Worm (Caenorhabditis elegans) whole organism, young adult: Measurements from ENCODE around the gene ttll-15.
"Not testable (repeated sequence)": the region's sequence is repeated elsewhere in the genome, so short reads cannot be mapped to it uniquely, and the experiment has no call there.

Experiments used
- B0035.1 ChIP-seq: sonication (generic microtip); optimal IDR thresholded peaks from 2 replicates; lab custom pipeline; 2016; ENCODE audit warnings: missing genetic modification characterization, mild to moderate bottlenecking, missing compliant biosample characterization, missing genotype, missing genetic modification reagents
- B0336.3 ChIP-seq: fragments of 200-800 bp; sonication (Bioruptor generic); IDR thresholded peaks from 2 replicates; pipeline ENCODE4 v1.3.6; 2022; ENCODE audit warnings: missing genetic modification characterization, missing compliant biosample characterization
- C06A6.2 ChIP-seq: fragments of 200-800 bp; sonication (Bioruptor generic); conservative IDR thresholded peaks from 2 replicates; pipeline ENCODE4 v1.3.6; 2022; ENCODE audit warnings: missing genetic modification characterization, missing compliant biosample characterization
- C17E4.6 ChIP-seq: fragments of 200-800 bp; sonication (Bioruptor generic); IDR thresholded peaks from 2 replicates; pipeline ENCODE4 v1.3.6; 2022; ENCODE audit warnings: missing genetic modification reagents, missing genetic modification characterization, missing compliant biosample characterization
- F22D6.2 ChIP-seq: sonication (generic microtip); optimal IDR thresholded peaks from 2 replicates; lab custom pipeline; 2016; ENCODE audit warnings: mild to moderate bottlenecking, missing genetic modification characterization, missing compliant biosample characterization
- F33H1.4 ChIP-seq: fragments of 200-800 bp; sonication (Bioruptor generic); IDR thresholded peaks from 2 replicates; pipeline ENCODE4 v1.3.6; 2022; ENCODE audit warnings: missing genetic modification reagents, missing genetic modification characterization, missing compliant biosample characterization
- F37B4.10 ChIP-seq: fragments of 200-800 bp; sonication (Bioruptor generic); IDR thresholded peaks from 2 replicates; pipeline ENCODE4 v1.3.6; 2022; ENCODE audit warnings: missing genetic modification characterization, missing compliant biosample characterization
- F39B2.1 ChIP-seq: fragments of 200-800 bp; sonication (Bioruptor generic); IDR thresholded peaks from 2 replicates; pipeline ENCODE4 v1.3.6; 2022; ENCODE audit warnings: missing genetic modification reagents, missing genetic modification characterization, missing compliant biosample characterization
- F52B5.7 ChIP-seq: sonication (generic microtip); optimal IDR thresholded peaks from 2 replicates; lab custom pipeline; 2016; ENCODE audit warnings: mild to moderate bottlenecking, missing genetic modification characterization, missing compliant biosample characterization
- K11D2.4 ChIP-seq: fragments of 200-800 bp; sonication (Bioruptor generic); IDR thresholded peaks from 2 replicates; pipeline ENCODE4 v1.3.6; 2022; ENCODE audit warnings: missing genetic modification reagents, missing genetic modification characterization, missing compliant biosample characterization
- K12H6.12 ChIP-seq: fragments of 200-800 bp; sonication (Bioruptor generic); optimal IDR thresholded peaks from 2 replicates; lab custom pipeline; 2018; ENCODE audit warnings: mild to moderate bottlenecking, missing genetic modification characterization, missing compliant biosample characterization
- Y53G8AR.9 ChIP-seq: fragments of 200-800 bp; sonication (Bioruptor generic); conservative IDR thresholded peaks from 2 replicates; pipeline ENCODE4 v1.3.6; 2022; ENCODE audit warnings: missing genetic modification reagents, missing genetic modification characterization, missing compliant biosample characterization
- Y56A3A.18 ChIP-seq: fragments of 200-800 bp; sonication (Bioruptor generic); IDR thresholded peaks from 2 replicates; pipeline ENCODE4 v1.3.6; 2022; ENCODE audit warnings: missing genetic modification reagents, missing genetic modification characterization, missing compliant biosample characterization
- Y67H2A.10 ChIP-seq: fragments of 200-800 bp; sonication (Bioruptor generic); conservative IDR thresholded peaks from 2 replicates; pipeline ENCODE4 v1.3.6; 2022; ENCODE audit warnings: missing genetic modification reagents, missing genetic modification characterization, missing compliant biosample characterization
- Y79H2A.3 ChIP-seq: fragments of 200-800 bp; sonication (Bioruptor generic); conservative IDR thresholded peaks from 2 replicates; pipeline ENCODE4 v1.3.6; 2022; ENCODE audit warnings: missing genetic modification reagents, missing genetic modification characterization, missing compliant biosample characterization
- Y95B8A.8 ChIP-seq: fragments of 200-800 bp; sonication (Bioruptor generic); IDR thresholded peaks from 2 replicates; pipeline ENCODE4 v1.3.6; 2022; ENCODE audit warnings: missing genetic modification reagents, missing genetic modification characterization, missing compliant biosample characterization
- ZK185.1 ChIP-seq: sonication (generic microtip); optimal IDR thresholded peaks from 2 replicates; lab custom pipeline; 2016; ENCODE audit warnings: mild to moderate bottlenecking, missing genetic modification characterization, missing compliant biosample characterization; ENCODE audit not compliant: poor library complexity, severe bottlenecking
- aptf-2 ChIP-seq: fragments of 200-800 bp; sonication (Bioruptor generic); conservative IDR thresholded peaks from 2 replicates; pipeline ENCODE4 v1.3.6; 2022; ENCODE audit warnings: missing genetic modification reagents, missing genetic modification characterization, missing compliant biosample characterization
- aptf-3 ChIP-seq: fragments of 200-800 bp; sonication (Bioruptor generic); IDR thresholded peaks from 2 replicates; pipeline ENCODE4 v1.3.6; 2022; ENCODE audit warnings: missing genetic modification characterization, missing compliant biosample characterization
- atf-7 ChIP-seq: sonication (generic microtip); optimal IDR thresholded peaks from 2 replicates; lab custom pipeline; 2017; ENCODE audit warnings: mild to moderate bottlenecking, missing genetic modification characterization, missing compliant biosample characterization
- attf-6 ChIP-seq: fragments of 200-800 bp; sonication (Bioruptor generic); IDR thresholded peaks from 2 replicates; pipeline ENCODE4 v1.3.6; 2022; ENCODE audit warnings: missing genetic modification reagents, missing genetic modification characterization, missing compliant biosample characterization
- bed-1 ChIP-seq: fragments of 200-800 bp; sonication (Bioruptor generic); IDR thresholded peaks from 2 replicates; pipeline ENCODE4 v1.3.6; 2022; ENCODE audit warnings: missing genetic modification reagents, missing genetic modification characterization, missing compliant biosample characterization
- cebp-2 ChIP-seq: fragments of 200-800 bp; sonication (Bioruptor generic); IDR thresholded peaks from 2 replicates; pipeline ENCODE4 v1.3.6; 2022; ENCODE audit warnings: missing genetic modification characterization, missing compliant biosample characterization
- ceh-100 ChIP-seq: fragments of 200-800 bp; sonication (Bioruptor generic); IDR thresholded peaks from 2 replicates; pipeline ENCODE4 v1.3.6; 2022; ENCODE audit warnings: missing genetic modification reagents, missing genetic modification characterization, missing compliant biosample characterization
- ceh-27 ChIP-seq: fragments of 200-800 bp; sonication (Bioruptor generic); optimal IDR thresholded peaks from 2 replicates; lab custom pipeline; 2018; ENCODE audit warnings: mild to moderate bottlenecking, missing genetic modification characterization, moderate library complexity, missing compliant biosample characterization
- ceh-40 ChIP-seq: fragments of 200-800 bp; sonication (Bioruptor generic); IDR thresholded peaks from 2 replicates; pipeline ENCODE4 v1.3.6; 2022; ENCODE audit warnings: missing genetic modification characterization, missing compliant biosample characterization
- chd-7 ChIP-seq: sonication (generic microtip); optimal IDR thresholded peaks from 2 replicates; lab custom pipeline; 2016; ENCODE audit warnings: mild to moderate bottlenecking, missing genetic modification characterization, moderate library complexity, missing compliant biosample characterization
- ekl-4 ChIP-seq: fragments of 200-800 bp; sonication (Bioruptor generic); IDR thresholded peaks from 2 replicates; pipeline ENCODE4 v1.3.6; 2022; ENCODE audit warnings: missing genetic modification reagents, missing genetic modification characterization, missing compliant biosample characterization
- hmg-1.2 ChIP-seq: fragments of 200-800 bp; sonication (Bioruptor generic); IDR thresholded peaks from 2 replicates; pipeline ENCODE4 v1.3.6; 2022; ENCODE audit warnings: missing genetic modification reagents, missing genetic modification characterization, missing compliant biosample characterization
- hmg-20 ChIP-seq: fragments of 200-800 bp; sonication (Bioruptor generic); IDR thresholded peaks from 2 replicates; pipeline ENCODE4 v1.3.6; 2022; ENCODE audit warnings: missing genetic modification reagents, missing genetic modification characterization, missing compliant biosample characterization
- let-526 ChIP-seq: fragments of 200-800 bp; sonication (Bioruptor generic); IDR thresholded peaks from 2 replicates; pipeline ENCODE4 v1.3.6; 2022; ENCODE audit warnings: missing genetic modification reagents, missing genetic modification characterization, missing compliant biosample characterization
- lin-26 ChIP-seq: fragments of 200-800 bp; sonication (Bioruptor generic); IDR thresholded peaks from 2 replicates; pipeline ENCODE4 v1.3.6; 2022; ENCODE audit warnings: missing genetic modification reagents, missing genetic modification characterization, missing compliant biosample characterization
- lin-40 ChIP-seq: sonication (generic microtip); optimal IDR thresholded peaks from 2 replicates; lab custom pipeline; 2016; ENCODE audit warnings: missing genetic modification characterization, mild to moderate bottlenecking, missing compliant biosample characterization, missing genotype, missing genetic modification reagents
- lin-54 ChIP-seq: fragments of 200-800 bp; sonication (Bioruptor generic); optimal IDR thresholded peaks from 2 replicates; lab custom pipeline; 2018; ENCODE audit warnings: mild to moderate bottlenecking, missing genetic modification characterization, missing compliant biosample characterization
- lsl-1 ChIP-seq: fragments of 200-800 bp; sonication (Bioruptor generic); optimal IDR thresholded peaks from 2 replicates; lab custom pipeline; 2018; ENCODE audit warnings: mild to moderate bottlenecking, missing genetic modification characterization, moderate library complexity, missing compliant biosample characterization
- madf-10 ChIP-seq: sonication (generic microtip); optimal IDR thresholded peaks from 2 replicates; lab custom pipeline; 2016; ENCODE audit warnings: mild to moderate bottlenecking, missing genetic modification characterization, missing compliant biosample characterization
- madf-3 ChIP-seq: fragments of 200-800 bp; sonication (Bioruptor generic); IDR thresholded peaks from 2 replicates; pipeline ENCODE4 v1.3.6; 2022; ENCODE audit warnings: missing genetic modification reagents, missing genetic modification characterization, missing compliant biosample characterization
- nhr-80 ChIP-seq: sonication (generic microtip); optimal IDR thresholded peaks from 2 replicates; lab custom pipeline; 2016; ENCODE audit warnings: missing genetic modification characterization, missing compliant biosample characterization
- rcor-1 ChIP-seq: fragments of 200-800 bp; sonication (Bioruptor generic); IDR thresholded peaks from 2 replicates; pipeline ENCODE4 v1.3.6; 2022; ENCODE audit warnings: missing genetic modification reagents, missing genetic modification characterization, missing compliant biosample characterization
- repo-1 ChIP-seq: sonication (generic microtip); optimal IDR thresholded peaks from 2 replicates; lab custom pipeline; 2017; ENCODE audit warnings: mild to moderate bottlenecking, missing genetic modification characterization, missing compliant biosample characterization
- snpc-4 ChIP-seq, 5 experiments: fragments of 150-350 bp in 1 of 5; sonication (generic microtip) in 4 of 5; optimal IDR thresholded peaks; 2 replicates each; lab custom pipeline; 2014 to 2018; ENCODE audit warnings: missing genetic modification characterization in 5 of 5, missing biosample characterization in 3 of 5, antibody characterized with exemption in 2 of 5, mild to moderate bottlenecking in 2 of 5, missing compliant biosample characterization in 2 of 5, missing genotype in 2 of 5, moderate library complexity in 2 of 5, missing genetic modification reagents in 1 of 5
- somi-1 ChIP-seq: fragments of 200-800 bp; sonication (Bioruptor generic); optimal IDR thresholded peaks from 2 replicates; lab custom pipeline; 2018; ENCODE audit warnings: mild to moderate bottlenecking, missing genetic modification characterization, missing compliant biosample characterization
- tbp1 ChIP-seq: fragments of 200-800 bp; sonication (Bioruptor generic); optimal IDR thresholded peaks from 2 replicates; lab custom pipeline; 2018; ENCODE audit warnings: mild to moderate bottlenecking, missing genetic modification characterization, missing compliant biosample characterization
- tlf-1 ChIP-seq: fragments of 200-800 bp; sonication (Bioruptor generic); optimal IDR thresholded peaks from 2 replicates; lab custom pipeline; 2018; ENCODE audit warnings: mild to moderate bottlenecking, missing genetic modification characterization, missing compliant biosample characterization
- unc-130 ChIP-seq: sonication (generic microtip); optimal IDR thresholded peaks from 2 replicates; lab custom pipeline; 2016; ENCODE audit warnings: missing genetic modification reagents, missing genetic modification characterization, missing compliant biosample characterization
- ztf-25 ChIP-seq: fragments of 200-800 bp; sonication (Bioruptor generic); IDR thresholded peaks from 2 replicates; pipeline ENCODE4 v1.3.6; 2022; ENCODE audit warnings: missing genetic modification reagents, missing genetic modification characterization, missing compliant biosample characterization
- ztf-28 ChIP-seq: fragments of 200-800 bp; sonication (Bioruptor generic); IDR thresholded peaks from 2 replicates; pipeline ENCODE4 v1.3.6; 2022; ENCODE audit warnings: missing genetic modification reagents, missing genetic modification characterization, missing compliant biosample characterization
- ztf-6 ChIP-seq: fragments of 200-800 bp; sonication (Bioruptor generic); IDR thresholded peaks from 2 replicates; pipeline ENCODE4 v1.3.6; 2022; ENCODE audit warnings: missing genetic modification reagents, missing genetic modification characterization, missing compliant biosample characterization

Gene ttll-15

DNA sequence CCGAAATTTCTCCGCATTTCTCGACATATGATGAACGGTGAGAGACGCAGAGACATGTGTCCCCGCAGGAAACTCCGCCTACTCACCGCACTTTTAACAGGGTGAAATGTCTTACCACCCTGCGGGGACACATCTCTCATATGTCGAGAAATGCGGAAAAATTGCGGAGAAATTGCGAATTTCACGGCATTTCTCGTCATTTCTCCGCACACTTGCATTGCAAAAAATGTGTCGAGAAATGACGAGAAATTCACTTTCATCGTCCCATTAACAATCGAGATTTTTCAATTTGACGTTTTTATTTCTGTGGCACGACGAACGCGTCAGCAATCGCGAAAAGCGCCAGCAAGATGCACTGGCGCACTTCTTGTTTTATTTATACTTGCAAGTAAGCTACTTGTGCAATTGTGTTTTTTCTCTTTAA is 16.4 kb upstream of the ttll-15 start, which contains the start of gene K07C5.13 (continued):
- TF ChIP-seq lin-40 (peak; percentile 93), ekl-4 (peak; percentile 95), madf-3 (peak; percentile 93), tbp1 (peak; percentile 73), F52B5.7 (tag; lab: Kevin White, UChicago) (peak; percentile 54), lin-54 (GFP tag; lab: Kevin White, UChicago) (peak; percentile 64), hmg-1.2 (GFP tag; lab: Robert Waterston, UW) (peak; percentile 83), somi-1 (peak; percentile 67), chd-7 (tag; lab: Kevin White, UChicago) (peak; percentile 75), nhr-80 (peak; percentile 55), ceh-100 (GFP tag; lab: Robert Waterston, UW) (peak; percentile 67), ceh-40 (GFP tag; lab: Robert Waterston, UW) (0 out of 2 replicates have a peak, but pooled peaks have one; percentile 56), aptf-2 (GFP tag; lab: Robert Waterston, UW) (peak; percentile 91), ZK185.1 (tag; lab: Kevin White, UChicago) (peak; percentile 43), bed-1 (GFP tag; lab: Robert Waterston, UW) (0 out of 2 replicates have a peak, but pooled peaks have one; percentile 51), lsl-1 (GFP tag; lab: Kevin White, UChicago) (peak; percentile 51), ztf-6 (GFP tag; lab: Robert Waterston, UW) (peak; percentile 68; the same call in 1 of the 2 replicates), K12H6.12 (peak; percentile 23), Y79H2A.3 (GFP tag; lab: Robert Waterston, UW) (peak; percentile 86), cebp-2 (GFP tag; lab: Robert Waterston, UW) (peak; percentile 72; the same call in 1 of the 2 replicates), B0035.1 (peak; percentile 67), F22D6.2 (tag; lab: Kevin White, UChicago) (peak; percentile 48), F39B2.1 (GFP tag; lab: Robert Waterston, UW) (peak; percentile 100), ztf-25 (GFP tag; lab: Robert Waterston, UW) (0 out of 2 replicates have a peak, but pooled peaks have one; percentile 68), K11D2.4 (peak; percentile 96), C06A6.2 (GFP tag; lab: Robert Waterston, UW) (peak; percentile 93), madf-10 (tag; lab: Kevin White, UChicago) (peak; percentile 38), atf-7 (tag; lab: Kevin White, UChicago) (peak; percentile 64), ztf-28 (peak; percentile 88; the same call in 1 of the 2 replicates), unc-130 (GFP tag; lab: Kevin White, UChicago) (peak; percentile 43), Y53G8AR.9 (GFP tag; lab: Robert Waterston, UW) (peak; percentile 95), Y95B8A.8 (peak; percentile 88), Y67H2A.10 (GFP tag; lab: Robert Waterston, UW) (peak; percentile 52; the same call in 1 of the 2 replicates), ceh-27 (GFP tag; lab: Kevin White, UChicago) (peak; percentile 42), F33H1.4 (GFP tag; lab: Robert Waterston, UW) (peak; percentile 68), C17E4.6 (peak; percentile 87), Y56A3A.18 (GFP tag; lab: Robert Waterston, UW) (peak; percentile 89; the same call in 1 of the 2 replicates), attf-6 (GFP tag; lab: Robert Waterston, UW) (peak; percentile 70), F37B4.10 (GFP tag; lab: Robert Waterston, UW) (peak; percentile 99), repo-1 (peak; percentile 83), hmg-20 (GFP tag; lab: Robert Waterston, UW) (peak; percentile 83), rcor-1 (GFP tag; lab: Robert Waterston, UW) (peak; percentile 91), lin-26 (GFP tag; lab: Robert Waterston, UW) (peak; percentile 79), snpc-4 (tag; optimal IDR thresholded peaks at IDR 0.05; lab: Kevin White, UChicago) (peak in 2 of 4 experiments; percentile 69 to 72), tlf-1 (peak; percentile 70), B0336.3 (GFP tag; lab: Robert Waterston, UW) (peak; percentile 88), let-526 (GFP tag; lab: Robert Waterston, UW) (peak; percentile 76; the same call in 1 of the 2 replicates), aptf-3 (GFP tag; lab: Robert Waterston, UW) (peak; percentile 81; the same call in 1 of the 2 replicates)
- TF ChIP-seq snpc-4 (GFP tag; optimal IDR thresholded peaks at IDR 0.05; lab: Kevin White, UChicago), result not testable (repeated sequence)
